Fruit fly (Drosophila melanogaster) whole organism, embryonic: Measurements from ENCODE around the gene CG10005.

Source experiments
- ATbp ChIP-seq: fragments of 200-800 bp; sonication (Bioruptor generic); optimal IDR thresholded peaks from 2 replicates; lab custom pipeline; 2017; ENCODE audit warnings: missing biosample characterization, mild to moderate bottlenecking, missing genetic modification characterization, missing genetic modification reagents
- CG10321 ChIP-seq: fragments of 200-800 bp; sonication (Bioruptor generic); IDR thresholded peaks from 2 replicates; pipeline ENCODE4 v1.3.6; 2022; ENCODE audit warnings: missing biosample characterization, missing genetic modification characterization
- CG10654 ChIP-seq: fragments of 200-800 bp; sonication (Bioruptor generic); optimal IDR thresholded peaks from 2 replicates; lab custom pipeline; 2016; ENCODE audit warnings: missing biosample characterization, missing genetic modification characterization
- CG12155 ChIP-seq: fragments of 200-800 bp; sonication (Bioruptor generic); optimal IDR thresholded peaks from 3 replicates; lab custom pipeline; 2016; ENCODE audit warnings: missing biosample characterization, missing genetic modification characterization
- CG12299 ChIP-seq: fragments of 200-800 bp; sonication (Bioruptor generic); optimal IDR thresholded peaks from 2 replicates; lab custom pipeline; 2018; ENCODE audit warnings: missing biosample characterization, mild to moderate bottlenecking, missing genetic modification characterization
- CG13296 ChIP-seq: fragments of 200-800 bp; sonication (Bioruptor generic); optimal IDR thresholded peaks from 3 replicates; lab custom pipeline; 2018; ENCODE audit warnings: missing biosample characterization, mild to moderate bottlenecking, missing genetic modification characterization
- CG13424 ChIP-seq: fragments of 200-800 bp; sonication (Bioruptor generic); optimal IDR thresholded peaks from 2 replicates; lab custom pipeline; 2019; ENCODE audit warnings: missing biosample characterization, mild to moderate bottlenecking, missing genetic modification characterization, moderate library complexity
- CG14014 ChIP-seq: fragments of 200-800 bp; sonication (Bioruptor generic); IDR thresholded peaks from 2 replicates; pipeline ENCODE4 v1.3.6; 2022; ENCODE audit warnings: missing biosample characterization, missing genetic modification characterization
- CG14667 ChIP-seq: fragments of 200-800 bp; sonication (Bioruptor generic); IDR thresholded peaks from 2 replicates; pipeline ENCODE4 v1.3.6; 2022; ENCODE audit warnings: missing biosample characterization, missing genetic modification characterization
- CG14965 ChIP-seq: fragments of 200-800 bp; sonication (Bioruptor generic); optimal IDR thresholded peaks from 2 replicates; lab custom pipeline; 2016; ENCODE audit warnings: missing biosample characterization, missing genetic modification characterization, borderline replicate concordance
- CG1603 ChIP-seq: fragments of 200-800 bp; sonication (Bioruptor generic); optimal IDR thresholded peaks from 2 replicates; lab custom pipeline; 2019; ENCODE audit warnings: missing biosample characterization, mild to moderate bottlenecking, missing genetic modification characterization, moderate library complexity
- CG17186 ChIP-seq: fragments of 200-800 bp; sonication (Bioruptor generic); optimal IDR thresholded peaks from 3 replicates; lab custom pipeline; 2017; ENCODE audit warnings: missing biosample characterization, missing genetic modification reagents, missing genetic modification characterization
- CG3065 ChIP-seq: fragments of 200-800 bp; sonication (Bioruptor generic); optimal IDR thresholded peaks from 2 replicates; lab custom pipeline; 2016; ENCODE audit warnings: missing biosample characterization, missing genetic modification characterization
- CG42726 ChIP-seq: fragments of 200-800 bp; sonication (Bioruptor generic); IDR thresholded peaks from 2 replicates; pipeline ENCODE4 v1.3.6; 2022; ENCODE audit warnings: missing biosample characterization, missing genetic modification characterization; ENCODE audit not compliant: partially characterized antibody
- CG4424 ChIP-seq: fragments of 200-800 bp; sonication (Bioruptor generic); optimal IDR thresholded peaks from 3 replicates; lab custom pipeline; 2016; ENCODE audit warnings: missing biosample characterization, missing genetic modification characterization
- CG6175 ChIP-seq: fragments of 200-800 bp; sonication (Bioruptor generic); IDR thresholded peaks from 3 replicates; pipeline ENCODE4 v1.3.6; 2022; ENCODE audit warnings: missing biosample characterization, missing genetic modification characterization
- CG6254 ChIP-seq: fragments of 200-800 bp; sonication (Bioruptor generic); optimal IDR thresholded peaks from 3 replicates; lab custom pipeline; 2017; ENCODE audit warnings: mild to moderate bottlenecking, missing biosample characterization, missing genetic modification reagents, missing genetic modification characterization
- CG6654 ChIP-seq: fragments of 200-800 bp; sonication (Bioruptor generic); optimal IDR thresholded peaks from 2 replicates; lab custom pipeline; 2017; ENCODE audit warnings: missing biosample characterization, mild to moderate bottlenecking, missing genetic modification characterization
- CG7786 ChIP-seq: fragments of 200-800 bp; sonication (Bioruptor generic); optimal IDR thresholded peaks from 2 replicates; lab custom pipeline; 2016; ENCODE audit warnings: missing biosample characterization, missing genetic modification characterization
- CG8924 ChIP-seq: fragments of 200-800 bp; optimal IDR thresholded peaks from 3 replicates; lab custom pipeline; 2019; ENCODE audit warnings: missing biosample characterization, mild to moderate bottlenecking, missing genetic modification characterization, moderate library complexity
- CG8944 ChIP-seq: fragments of 200-800 bp; sonication (Bioruptor generic); optimal IDR thresholded peaks from 3 replicates; lab custom pipeline; 2016; ENCODE audit warnings: missing biosample characterization, missing genetic modification characterization
- CG9609 ChIP-seq: fragments of 200-800 bp; sonication (Bioruptor generic); optimal IDR thresholded peaks from 3 replicates; lab custom pipeline; 2016; ENCODE audit warnings: missing biosample characterization, missing genetic modification characterization
- CG9727 ChIP-seq: fragments of 200-800 bp; sonication (Bioruptor generic); optimal IDR thresholded peaks from 3 replicates; lab custom pipeline; 2017; ENCODE audit warnings: missing biosample characterization, mild to moderate bottlenecking, missing genetic modification characterization
- Dip3 ChIP-seq: fragments of 200-800 bp; sonication (Bioruptor generic); optimal IDR thresholded peaks from 3 replicates; lab custom pipeline; 2016; ENCODE audit warnings: missing biosample characterization, missing genetic modification characterization
- Fer2 ChIP-seq: fragments of 200-800 bp; sonication (Bioruptor generic); optimal IDR thresholded peaks from 2 replicates; lab custom pipeline; 2018; ENCODE audit warnings: missing biosample characterization, mild to moderate bottlenecking, missing genetic modification characterization, moderate library complexity
- GATAe ChIP-seq: fragments of 200-800 bp; sonication (Bioruptor generic); conservative IDR thresholded peaks from 2 replicates; pipeline ENCODE4 v1.3.6; 2022; ENCODE audit warnings: missing biosample characterization, missing genetic modification characterization
- Hmr ChIP-seq: fragments of 200-800 bp; sonication (Bioruptor generic); optimal IDR thresholded peaks from 3 replicates; lab custom pipeline; 2017; ENCODE audit warnings: mild to moderate bottlenecking, missing biosample characterization, missing genetic modification reagents, missing genetic modification characterization
- Nf-YB ChIP-seq: fragments of 200-800 bp; sonication (Bioruptor generic); optimal IDR thresholded peaks from 3 replicates; lab custom pipeline; 2019; ENCODE audit warnings: missing biosample characterization, mild to moderate bottlenecking, missing genetic modification characterization, moderate library complexity
- Spps ChIP-seq: fragments of 200-800 bp; sonication (Bioruptor generic); optimal IDR thresholded peaks from 2 replicates; lab custom pipeline; 2018; ENCODE audit warnings: missing biosample characterization, mild to moderate bottlenecking, missing genetic modification characterization
- Ssrp ChIP-seq: fragments of 200-800 bp; sonication (Bioruptor generic); optimal IDR thresholded peaks from 2 replicates; lab custom pipeline; 2018; ENCODE audit warnings: missing biosample characterization, mild to moderate bottlenecking, missing genetic modification characterization, moderate library complexity
- ato ChIP-seq: fragments of 200-800 bp; sonication (Bioruptor generic); IDR thresholded peaks from 2 replicates; pipeline ENCODE4 v1.3.6; 2022; ENCODE audit warnings: missing biosample characterization, missing genetic modification characterization; ENCODE audit not compliant: partially characterized antibody
- bcd ChIP-seq: fragments of 200-800 bp; sonication (Bioruptor generic); optimal IDR thresholded peaks from 2 replicates; lab custom pipeline; 2017; ENCODE audit warnings: missing biosample characterization, mild to moderate bottlenecking, missing genetic modification characterization
- ewg ChIP-seq: fragments of 200-800 bp; sonication (Bioruptor generic); optimal IDR thresholded peaks from 3 replicates; lab custom pipeline; 2017; ENCODE audit warnings: mild to moderate bottlenecking, missing biosample characterization, missing genetic modification reagents, missing genetic modification characterization
- fd3F ChIP-seq: fragments of 200-800 bp; sonication (Bioruptor generic); optimal IDR thresholded peaks from 2 replicates; lab custom pipeline; 2018; ENCODE audit warnings: missing biosample characterization, mild to moderate bottlenecking, missing genetic modification characterization, moderate library complexity
- gcm ChIP-seq: fragments of 200-800 bp; sonication (Bioruptor generic); optimal IDR thresholded peaks from 2 replicates; lab custom pipeline; 2019; ENCODE audit warnings: missing biosample characterization, mild to moderate bottlenecking, missing genetic modification characterization, moderate library complexity
- gem ChIP-seq: fragments of 200-800 bp; sonication (Bioruptor generic); optimal IDR thresholded peaks from 2 replicates; lab custom pipeline; 2019; ENCODE audit warnings: missing biosample characterization, mild to moderate bottlenecking, missing genetic modification characterization, moderate library complexity
- grn ChIP-seq: fragments of 200-800 bp; sonication (Bioruptor generic); optimal IDR thresholded peaks from 3 replicates; lab custom pipeline; 2017; ENCODE audit warnings: missing biosample characterization, missing genetic modification characterization
- gro ChIP-seq: fragments of 200-800 bp; sonication (Bioruptor generic); optimal IDR thresholded peaks from 2 replicates; lab custom pipeline; 2016; ENCODE audit warnings: missing biosample characterization, missing genetic modification characterization
- kni ChIP-seq: fragments of 200-800 bp; sonication (Bioruptor generic); optimal IDR thresholded peaks from 3 replicates; lab custom pipeline; 2017; ENCODE audit warnings: mild to moderate bottlenecking, missing biosample characterization, missing genetic modification reagents, missing genetic modification characterization
- knrl ChIP-seq: fragments of 200-800 bp; sonication (Bioruptor generic); IDR thresholded peaks from 3 replicates; pipeline ENCODE4 v1.3.6; 2022; ENCODE audit warnings: missing biosample characterization, missing genetic modification characterization; ENCODE audit not compliant: partially characterized antibody
- lbe ChIP-seq: fragments of 200-800 bp; sonication (Bioruptor generic); optimal IDR thresholded peaks from 2 replicates; lab custom pipeline; 2016; ENCODE audit warnings: missing biosample characterization, mild to moderate bottlenecking, missing genetic modification characterization
- lmd ChIP-seq: fragments of 200-800 bp; sonication (Bioruptor generic); IDR thresholded peaks from 2 replicates; pipeline ENCODE4 v1.3.6; 2022; ENCODE audit warnings: missing biosample characterization, missing genetic modification characterization
- p53 ChIP-seq: fragments of 200-800 bp; sonication (Bioruptor generic); optimal IDR thresholded peaks from 2 replicates; lab custom pipeline; 2016; ENCODE audit warnings: missing biosample characterization, missing genetic modification characterization
- pita ChIP-seq: fragments of 200-800 bp; sonication (Bioruptor generic); optimal IDR thresholded peaks from 2 replicates; lab custom pipeline; 2017; ENCODE audit warnings: missing biosample characterization, mild to moderate bottlenecking, missing genetic modification characterization
- pum ChIP-seq: fragments of 200-800 bp; sonication (Bioruptor generic); optimal IDR thresholded peaks from 2 replicates; lab custom pipeline; 2016; ENCODE audit warnings: missing biosample characterization, missing genetic modification characterization
- slbo ChIP-seq: fragments of 200-800 bp; sonication (Bioruptor generic); IDR thresholded peaks from 2 replicates; pipeline ENCODE4 v1.3.6; 2022; ENCODE audit warnings: missing biosample characterization, missing genetic modification characterization
- ssp ChIP-seq: fragments of 200-800 bp; sonication (Bioruptor generic); IDR thresholded peaks from 2 replicates; pipeline ENCODE4 v1.3.6; 2022; ENCODE audit warnings: missing biosample characterization, missing genetic modification characterization
- tgo ChIP-seq: fragments of 200-800 bp; sonication (Bioruptor generic); IDR thresholded peaks from 3 replicates; pipeline ENCODE4 v1.3.6; 2022; ENCODE audit warnings: missing biosample characterization, missing genetic modification characterization
- unpg ChIP-seq: fragments of 200-800 bp; sonication (Bioruptor generic); optimal IDR thresholded peaks from 3 replicates; lab custom pipeline; 2018; ENCODE audit warnings: missing biosample characterization, mild to moderate bottlenecking, missing genetic modification characterization, moderate library complexity

The CG10005 gene

DNA sequence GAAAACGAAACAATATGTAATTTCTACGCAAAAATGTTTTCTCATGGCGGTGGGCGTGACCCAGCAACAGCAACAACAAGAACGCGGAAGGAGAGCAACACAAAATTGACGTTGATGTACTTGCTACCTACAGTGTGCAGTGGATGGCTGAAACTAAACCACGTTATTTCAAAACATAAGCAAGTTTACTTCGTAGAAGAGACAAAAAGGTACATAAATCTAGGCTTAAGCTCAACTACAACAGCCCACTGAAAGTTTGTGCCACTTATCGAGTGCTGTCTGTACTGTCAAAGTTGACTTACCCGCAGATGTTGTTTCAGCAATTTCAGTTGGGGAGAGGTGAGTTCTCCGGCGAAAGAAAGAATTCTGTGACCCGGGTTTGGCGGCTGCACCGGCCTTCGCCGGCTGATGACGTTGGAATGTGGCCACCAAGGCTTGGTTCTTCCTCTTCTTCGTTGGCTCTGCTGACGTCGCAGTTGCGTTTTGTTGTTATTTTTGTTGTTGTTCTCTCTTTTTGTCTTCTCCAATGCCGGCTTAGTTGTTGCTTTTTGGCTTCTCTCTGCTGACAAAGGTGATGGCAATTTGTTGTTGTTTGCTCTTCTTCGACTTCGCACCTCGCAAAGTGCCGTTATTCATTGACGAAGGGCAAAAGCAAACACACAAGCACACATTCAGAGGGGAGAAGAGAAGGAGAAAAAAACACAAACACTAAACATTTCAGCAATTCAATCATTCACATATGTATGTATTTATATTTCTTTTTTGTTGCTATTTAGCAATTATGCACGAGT, 29.7 kb downstream of the CG10005 start (continued):
- TF ChIP-seq Ssrp (tag; lab: Kevin White, UChicago) (no peak), grn (GFP tag; lab: Kevin White, UChicago) (no peak), CG7786 (GFP tag; lab: Kevin White, UChicago) (peak; percentile 15), CG6254 (GFP tag; lab: Kevin White, UChicago) (no peak), lbe (GFP tag; lab: Kevin White, UChicago) (no peak), CG6175 (GFP tag; lab: Robert Waterston, UW) (no peak), CG13424 (no peak), CG14965 (no peak), bcd (GFP tag; lab: Kevin White, UChicago) (peak; percentile 22), CG42726 (GFP tag; lab: Robert Waterston, UW) (no peak), fd3F (GFP tag; lab: Kevin White, UChicago) (no peak), ato (no peak), CG14667 (GFP tag; lab: Robert Waterston, UW) (0 out of 2 replicates have a peak, but pooled peaks have one; percentile 20), CG12155 (GFP tag; lab: Kevin White, UChicago) (no peak), tgo (GFP tag; lab: Robert Waterston, UW) (0 out of 3 replicates have a peak, but pooled peaks have one; percentile 15), CG6654 (GFP tag; lab: Kevin White, UChicago) (no peak), Dip3 (GFP tag; lab: Kevin White, UChicago) (peak; percentile 8), CG8944 (GFP tag; lab: Kevin White, UChicago) (no peak), pum (GFP tag; lab: Kevin White, UChicago) (no peak), gem (peak; percentile 37), CG13296 (GFP tag; lab: Kevin White, UChicago) (no peak), CG1603 (tag; lab: Kevin White, UChicago) (peak; percentile 46), GATAe (GFP tag; lab: Robert Waterston, UW) (no peak), CG9727 (no peak), slbo (GFP tag; lab: Robert Waterston, UW) (peak; percentile 59), p53 (GFP tag; lab: Kevin White, UChicago) (no peak), CG9609 (GFP tag; lab: Kevin White, UChicago) (no peak), lmd (GFP tag; lab: Robert Waterston, UW) (peak; percentile 56), CG17186 (no peak), CG3065 (GFP tag; lab: Kevin White, UChicago) (no peak), unpg (GFP tag; lab: Kevin White, UChicago) (peak; percentile 27), Hmr (GFP tag; lab: Kevin White, UChicago) (peak; percentile 26), ATbp (GFP tag; lab: Kevin White, UChicago) (no peak), CG14014 (GFP tag; lab: Robert Waterston, UW) (no peak), CG4424 (GFP tag; lab: Kevin White, UChicago) (no peak), gro (GFP tag; lab: Kevin White, UChicago) (no peak), CG10321 (GFP tag; lab: Robert Waterston, UW) (no peak), CG8924 (no peak), ssp (GFP tag; lab: Robert Waterston, UW) (no peak), knrl (GFP tag; lab: Robert Waterston, UW) (no peak), Spps (tag; lab: Kevin White, UChicago) (no peak), CG12299 (tag; lab: Kevin White, UChicago) (no peak), gcm (GFP tag; lab: Kevin White, UChicago) (no peak), CG10654 (peak; percentile 12), kni (peak; percentile 46), pita (GFP tag; lab: Kevin White, UChicago) (no peak), ewg (GFP tag; lab: Kevin White, UChicago) (no peak), Nf-YB (GFP tag; lab: Kevin White, UChicago) (no peak), Fer2 (no peak)
